Comparison of ENCODE assay signal across 1 fruit fly cellular context in the genomic region with DNA sequence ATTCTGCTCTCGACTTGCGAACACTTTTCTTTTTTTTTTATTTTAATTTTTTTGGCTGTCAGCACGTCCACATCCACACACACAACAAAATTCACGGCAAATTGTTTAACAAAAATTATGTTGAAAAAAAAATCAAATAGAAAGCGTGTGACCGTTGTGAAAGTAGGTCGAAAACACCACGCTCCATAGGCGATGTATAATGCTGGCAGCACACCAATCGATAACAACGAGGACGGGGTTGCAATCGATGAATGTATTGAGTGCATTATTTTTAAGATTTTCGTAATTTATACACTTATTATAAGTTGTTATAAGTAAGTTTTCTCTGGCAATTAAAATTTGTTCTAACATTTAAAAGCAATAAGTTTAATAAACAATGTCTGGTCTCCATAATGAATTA.
TF ChIP-seq lines count a peak whose summit lies in the region.

TSS of gene Pp2C1 (minus strand) at position 181 of the 400 bp plus-strand sequence.

TF ChIP-seq in whole organism, embryonic, 481 proteins besides CTCF, POLR2A, EP300 and RAD21 (continued from another document and continues in another):
- TF ChIP-seq CG14965 (GFP tag; optimal IDR thresholded peaks at IDR 0.05; lab: Kevin White, UChicago; ENCODE audit: borderline replicate concordance) (no peak), CG33213 (GFP tag; optimal IDR thresholded peaks at IDR 0.05; lab: Kevin White, UChicago) (no peak), Dip3 (GFP tag; optimal IDR thresholded peaks at IDR 0.05; lab: Kevin White, UChicago) (no peak), CG7928 (GFP tag; optimal IDR thresholded peaks at IDR 0.05; lab: Kevin White, UChicago) (no peak), D (optimal IDR thresholded peaks at IDR 0.05; lab: Kevin White, UChicago) (no peak), D (GFP tag; optimal IDR thresholded peaks at IDR 0.05; lab: Kevin White, UChicago) (no peak), CG3281 (GFP tag; optimal IDR thresholded peaks at IDR 0.05; lab: Kevin White, UChicago) (no peak), Ets97D (GFP tag; optimal IDR thresholded peaks at IDR 0.05; lab: Kevin White, UChicago) (no peak), lola (GFP tag; optimal IDR thresholded peaks at IDR 0.05; lab: Kevin White, UChicago) (no peak), nerfin-1 (tag; optimal IDR thresholded peaks at IDR 0.05; lab: Kevin White, UChicago) (no peak), CG1832 (GFP tag; optimal IDR thresholded peaks at IDR 0.05; lab: Kevin White, UChicago) (no peak), odd (GFP tag; optimal IDR thresholded peaks at IDR 0.05; lab: Kevin White, UChicago) (no peak), tup (GFP tag; optimal IDR thresholded peaks at IDR 0.05; lab: Kevin White, UChicago) (no peak), croc (GFP tag; conservative IDR thresholded peaks at IDR 0.05; lab: Robert Waterston, UW) (no peak), CG7963 (GFP tag; IDR thresholded peaks at IDR 0.05; lab: Robert Waterston, UW; ENCODE audit: partially characterized antibody) (peak; percentile 72; the same call in 2 of the 3 replicates), dati (GFP tag; IDR thresholded peaks at IDR 0.05; lab: Robert Waterston, UW) (no peak), CG9817 (tag; optimal IDR thresholded peaks at IDR 0.05; lab: Kevin White, UChicago) (no peak), CG17912 (GFP tag; optimal IDR thresholded peaks at IDR 0.05; lab: Kevin White, UChicago) (no peak), sima (GFP tag; optimal IDR thresholded peaks at IDR 0.05; lab: Kevin White, UChicago) (no peak), sc (optimal IDR thresholded peaks at IDR 0.05; lab: Kevin White, UChicago) (no peak), sc (GFP tag; optimal IDR thresholded peaks at IDR 0.05; lab: Kevin White, UChicago) (no peak), CG12155 (GFP tag; optimal IDR thresholded peaks at IDR 0.05; lab: Kevin White, UChicago) (no peak), CG4282 (GFP tag; optimal IDR thresholded peaks at IDR 0.05; lab: Kevin White, UChicago) (no peak), Dbx (GFP tag; IDR thresholded peaks at IDR 0.05; lab: Robert Waterston, UW) (no peak), CG11398 (GFP tag; optimal IDR thresholded peaks at IDR 0.05; lab: Kevin White, UChicago) (no peak), CG1647 (GFP tag; optimal IDR thresholded peaks at IDR 0.05; lab: Kevin White, UChicago) (no peak), Jarid2 (GFP tag; optimal IDR thresholded peaks at IDR 0.05; lab: Kevin White, UChicago) (no peak), CG8089 (GFP tag; optimal IDR thresholded peaks at IDR 0.05; lab: Kevin White, UChicago) (no peak), Dad (GFP tag; optimal IDR thresholded peaks at IDR 0.05; lab: Kevin White, UChicago) (no peak), Lim3 (GFP tag; IDR thresholded peaks at IDR 0.05; lab: Robert Waterston, UW) (no peak), CG31388 (GFP tag; optimal IDR thresholded peaks at IDR 0.05; lab: Kevin White, UChicago) (no peak), E2f2 (GFP tag; IDR thresholded peaks at IDR 0.05; lab: Robert Waterston, UW) (no peak), CG4707 (GFP tag; optimal IDR thresholded peaks at IDR 0.05; lab: Kevin White, UChicago) (no peak), CG12219 (GFP tag; optimal IDR thresholded peaks at IDR 0.05; lab: Kevin White, UChicago) (no peak), bab2 (GFP tag; optimal IDR thresholded peaks at IDR 0.05; lab: Kevin White, UChicago) (no peak), CG15696 (tag; optimal IDR thresholded peaks at IDR 0.05; lab: Kevin White, UChicago) (no peak), Hmr (GFP tag; optimal IDR thresholded peaks at IDR 0.05; lab: Kevin White, UChicago) (no peak), B-H2 (GFP tag; optimal IDR thresholded peaks at IDR 0.05; lab: Kevin White, UChicago) (no peak), gt (GFP tag; IDR thresholded peaks at IDR 0.05; lab: Robert Waterston, UW) (no peak), CG15514 (GFP tag; optimal IDR thresholded peaks at IDR 0.05; lab: Kevin White, UChicago) (peak; percentile 26), sens (GFP tag; lab: Kevin White, UChicago) (no peak), bigmax (GFP tag; optimal IDR thresholded peaks at IDR 0.05; lab: Kevin White, UChicago) (no peak), CG6254 (GFP tag; optimal IDR thresholded peaks at IDR 0.05; lab: Kevin White, UChicago) (no peak), Elba2 (GFP tag; optimal IDR thresholded peaks at IDR 0.05; lab: Kevin White, UChicago) (peak; percentile 79), sd (tag; optimal IDR thresholded peaks at IDR 0.05; lab: Kevin White, UChicago) (no peak), CG32767 (GFP tag; IDR thresholded peaks at IDR 0.05; lab: Robert Waterston, UW) (no peak), ssp (GFP tag; IDR thresholded peaks at IDR 0.05; lab: Robert Waterston, UW) (0 out of 2 replicates have a peak, but pooled peaks have one; percentile 18), Atf-2 (GFP tag; optimal IDR thresholded peaks at IDR 0.05; lab: Kevin White, UChicago) (no peak), CG11723 (GFP tag; optimal IDR thresholded peaks at IDR 0.05; lab: Kevin White, UChicago) (no peak), Rfx (GFP tag; IDR thresholded peaks at IDR 0.05; lab: Robert Waterston, UW) (no peak), CG8290 (GFP tag; optimal IDR thresholded peaks at IDR 0.05; lab: Kevin White, UChicago) (no peak), CG8290 (tag; optimal IDR thresholded peaks at IDR 0.05; lab: Kevin White, UChicago) (peak; percentile 16 to 49), CG33557 (GFP tag; optimal IDR thresholded peaks at IDR 0.05; lab: Kevin White, UChicago) (no peak), Scr (GFP tag; IDR thresholded peaks at IDR 0.05; lab: Robert Waterston, UW; ENCODE audit: partially characterized antibody) (peak; percentile 77), sug (tag; optimal IDR thresholded peaks at IDR 0.05; lab: Kevin White, UChicago) (no peak), shn (GFP tag; optimal IDR thresholded peaks at IDR 0.05; lab: Kevin White, UChicago) (no peak), CG7745 (tag; optimal IDR thresholded peaks at IDR 0.05; lab: Kevin White, UChicago) (no peak), CG42726 (GFP tag; IDR thresholded peaks at IDR 0.05; lab: Robert Waterston, UW; ENCODE audit: partially characterized antibody) (peak; percentile 72; the same call in 1 of the 2 replicates), corto (GFP tag; optimal IDR thresholded peaks at IDR 0.05; lab: Kevin White, UChicago) (no peak), CG43689 (GFP tag; IDR thresholded peaks at IDR 0.05; lab: Robert Waterston, UW) (no peak), zen2 (GFP tag; IDR thresholded peaks at IDR 0.05; lab: Robert Waterston, UW; ENCODE audit: partially characterized antibody) (peak; percentile 43; the same call in 1 of the 3 replicates), CG6175 (GFP tag; IDR thresholded peaks at IDR 0.05; lab: Robert Waterston, UW) (no peak), tll (GFP tag; optimal IDR thresholded peaks at IDR 0.05; lab: Kevin White, UChicago) (no peak), CG13624 (GFP tag; optimal IDR thresholded peaks at IDR 0.05; lab: Kevin White, UChicago) (no peak), CG1024 (GFP tag; IDR thresholded peaks at IDR 0.05; lab: Robert Waterston, UW) (no peak), Ssrp (tag; optimal IDR thresholded peaks at IDR 0.05; lab: Kevin White, UChicago) (no peak), gem (tag; optimal IDR thresholded peaks at IDR 0.05; lab: Kevin White, UChicago) (no peak), Hr3 (GFP tag; optimal IDR thresholded peaks at IDR 0.05; lab: Kevin White, UChicago) (no peak), NfI (GFP tag; optimal IDR thresholded peaks at IDR 0.05; lab: Kevin White, UChicago) (no peak), CG2116 (GFP tag; optimal IDR thresholded peaks at IDR 0.05; lab: Kevin White, UChicago) (peak; percentile 95), CG3995 (GFP tag; optimal IDR thresholded peaks at IDR 0.05; lab: Kevin White, UChicago) (peak; percentile 9), jing (GFP tag; optimal IDR thresholded peaks at IDR 0.05; lab: Kevin White, UChicago) (no peak), Gug (GFP tag; IDR thresholded peaks at IDR 0.05; lab: Robert Waterston, UW) (no peak), fd102C (GFP tag; optimal IDR thresholded peaks at IDR 0.05; lab: Kevin White, UChicago) (no peak), dimm (GFP tag; IDR thresholded peaks at IDR 0.05; lab: Robert Waterston, UW) (no peak), CG9797 (GFP tag; optimal IDR thresholded peaks at IDR 0.05; lab: Kevin White, UChicago) (peak; percentile 61), CHES-1-like (GFP tag; optimal IDR thresholded peaks at IDR 0.05; lab: Kevin White, UChicago) (no peak), trh (GFP tag; optimal IDR thresholded peaks at IDR 0.05; lab: Kevin White, UChicago) (no peak), her (GFP tag; optimal IDR thresholded peaks at IDR 0.05; lab: Kevin White, UChicago) (no peak), CG12236 (GFP tag; optimal IDR thresholded peaks at IDR 0.05; lab: Kevin White, UChicago) (no peak), CG32772 (GFP tag; IDR thresholded peaks at IDR 0.05; lab: Robert Waterston, UW) (0 out of 2 replicates have a peak, but pooled peaks have one; percentile 22), CG2129 (GFP tag; IDR thresholded peaks at IDR 0.05; lab: Robert Waterston, UW; ENCODE audit: partially characterized antibody) (peak; percentile 40), Dek (tag; optimal IDR thresholded peaks at IDR 0.05; lab: Kevin White, UChicago) (no peak), NC2α (GFP tag; optimal IDR thresholded peaks at IDR 0.05; lab: Kevin White, UChicago) (no peak), so (GFP tag; IDR thresholded peaks at IDR 0.05; lab: Robert Waterston, UW) (no peak), CG32532 (GFP tag; IDR thresholded peaks at IDR 0.05; lab: Robert Waterston, UW) (no peak), lab (GFP tag; optimal IDR thresholded peaks at IDR 0.05; lab: Kevin White, UChicago) (no peak), CG6683 (GFP tag; optimal IDR thresholded peaks at IDR 0.05; lab: Kevin White, UChicago) (no peak), Chrac-16 (GFP tag; optimal IDR thresholded peaks at IDR 0.05; lab: Kevin White, UChicago) (no peak), Fer2 (tag; optimal IDR thresholded peaks at IDR 0.05; lab: Kevin White, UChicago) (no peak), fd64A (GFP tag; optimal IDR thresholded peaks at IDR 0.05; lab: Kevin White, UChicago) (no peak), CG15269 (tag; optimal IDR thresholded peaks at IDR 0.05; lab: Kevin White, UChicago) (no peak), disco-r (GFP tag; optimal IDR thresholded peaks at IDR 0.05; lab: Kevin White, UChicago) (no peak), Hr51 (GFP tag; optimal IDR thresholded peaks at IDR 0.05; lab: Kevin White, UChicago) (no peak), cas (GFP tag; IDR thresholded peaks at IDR 0.05; lab: Robert Waterston, UW) (no peak), CG6791 (GFP tag; IDR thresholded peaks at IDR 0.05; lab: Robert Waterston, UW; ENCODE audit: partially characterized antibody) (peak; percentile 85), row (GFP tag; IDR thresholded peaks at IDR 0.05; lab: Robert Waterston, UW) (peak; percentile 72), CG4328 (GFP tag; optimal IDR thresholded peaks at IDR 0.05; lab: Kevin White, UChicago) (no peak), bcd (GFP tag; optimal IDR thresholded peaks at IDR 0.05; lab: Kevin White, UChicago) (no peak), CG30020 (tag; optimal IDR thresholded peaks at IDR 0.05; lab: Kevin White, UChicago) (no peak), ac (GFP tag; optimal IDR thresholded peaks at IDR 0.05; lab: Kevin White, UChicago) (no peak), kay (GFP tag; optimal IDR thresholded peaks at IDR 0.05; lab: Kevin White, UChicago) (no peak), CG6689 (GFP tag; IDR thresholded peaks at IDR 0.05; lab: Robert Waterston, UW) (no peak), CG11696 (GFP tag; IDR thresholded peaks at IDR 0.05; lab: Robert Waterston, UW) (no peak), nmo (GFP tag; optimal IDR thresholded peaks at IDR 0.05; lab: Kevin White, UChicago) (peak; percentile 11), CG11247 (GFP tag; IDR thresholded peaks at IDR 0.05; lab: Robert Waterston, UW) (no peak), CG17802 (tag; optimal IDR thresholded peaks at IDR 0.05; lab: Kevin White, UChicago) (no peak), MTF-1 (GFP tag; optimal IDR thresholded peaks at IDR 0.05; lab: Kevin White, UChicago; ENCODE audit: borderline replicate concordance) (no peak), Neu2 (GFP tag; optimal IDR thresholded peaks at IDR 0.05; lab: Kevin White, UChicago; ENCODE audit: borderline replicate concordance) (no peak), CG17186 (GFP tag; optimal IDR thresholded peaks at IDR 0.05; lab: Kevin White, UChicago) (no peak), dmrt11E (tag; optimal IDR thresholded peaks at IDR 0.05; lab: Kevin White, UChicago) (no peak), klu (GFP tag; IDR thresholded peaks at IDR 0.05; lab: Robert Waterston, UW) (no peak), bsh (GFP tag; optimal IDR thresholded peaks at IDR 0.05; lab: Kevin White, UChicago) (no peak), Opbp (GFP tag; IDR thresholded peaks at IDR 0.05; lab: Robert Waterston, UW; ENCODE audit: partially characterized antibody) (peak; percentile 90), D19B (GFP tag; optimal IDR thresholded peaks at IDR 0.05; lab: Kevin White, UChicago) (no peak), Sry-δ (GFP tag; optimal IDR thresholded peaks at IDR 0.05; lab: Kevin White, UChicago) (peak; percentile 73), unc-4 (GFP tag; IDR thresholded peaks at IDR 0.05; lab: Robert Waterston, UW; ENCODE audit: partially characterized antibody) (peak; percentile 72), CG17385 (GFP tag; optimal IDR thresholded peaks at IDR 0.05; lab: Kevin White, UChicago) (no peak), CG2889 (GFP tag; IDR thresholded peaks at IDR 0.05; lab: Robert Waterston, UW) (no peak), Abd-B (GFP tag; optimal IDR thresholded peaks at IDR 0.05; lab: Kevin White, UChicago) (no peak), CG1602 (GFP tag; optimal IDR thresholded peaks at IDR 0.05; lab: Kevin White, UChicago) (no peak), ab (GFP tag; optimal IDR thresholded peaks at IDR 0.05; lab: Kevin White, UChicago) (no peak), CG31365 (tag; optimal IDR thresholded peaks at IDR 0.05; lab: Kevin White, UChicago) (no peak), HLH3B (GFP tag; IDR thresholded peaks at IDR 0.05; lab: Robert Waterston, UW) (no peak), Sox100B (GFP tag; optimal IDR thresholded peaks at IDR 0.05; lab: Kevin White, UChicago) (no peak), CG11504 (tag; optimal IDR thresholded peaks at IDR 0.05; lab: Kevin White, UChicago) (no peak), grn (GFP tag; optimal IDR thresholded peaks at IDR 0.05; lab: Kevin White, UChicago) (no peak), knrl (GFP tag; IDR thresholded peaks at IDR 0.05; lab: Robert Waterston, UW; ENCODE audit: partially characterized antibody) (peak; percentile 78; the same call in 2 of the 3 replicates), Optix (GFP tag; IDR thresholded peaks at IDR 0.05; lab: Robert Waterston, UW) (no peak), HmgZ (tag; optimal IDR thresholded peaks at IDR 0.05; lab: Kevin White, UChicago) (no peak), org-1 (GFP tag; optimal IDR thresholded peaks at IDR 0.05; lab: Kevin White, UChicago) (no peak), CG12391 (tag; optimal IDR thresholded peaks at IDR 0.05; lab: Kevin White, UChicago) (peak; percentile 4)
